Fruit fly (Drosophila melanogaster) whole organism, embryonic: ENCODE measurements around the gene Fancd2.
A peak's percentile ranks its signal among the peaks of the same experiment; 100 is the strongest.

ENCODE experiments used
- BEAF-32 ChIP-seq: fragments of 200-800 bp; sonication (Bioruptor generic); optimal IDR thresholded peaks from 3 replicates; lab custom pipeline; 2017; ENCODE audit warnings: missing biosample characterization, missing genetic modification characterization, mild to moderate bottlenecking, moderate library complexity, missing genetic modification reagents
- CG10321 ChIP-seq: fragments of 200-800 bp; sonication (Bioruptor generic); IDR thresholded peaks from 2 replicates; pipeline ENCODE4 v1.3.6; 2022; ENCODE audit warnings: missing biosample characterization, missing genetic modification characterization
- CG10979 ChIP-seq: fragments of 200-800 bp; sonication (Bioruptor generic); optimal IDR thresholded peaks from 2 replicates; lab custom pipeline; 2018; ENCODE audit warnings: missing biosample characterization, mild to moderate bottlenecking, missing genetic modification characterization, moderate library complexity
- CG11695 ChIP-seq: fragments of 200-800 bp; sonication (Bioruptor generic); IDR thresholded peaks from 3 replicates; pipeline ENCODE4 v1.3.6; 2022; ENCODE audit warnings: missing biosample characterization, missing genetic modification characterization
- CG13296 ChIP-seq: fragments of 200-800 bp; sonication (Bioruptor generic); optimal IDR thresholded peaks from 3 replicates; lab custom pipeline; 2018; ENCODE audit warnings: missing biosample characterization, mild to moderate bottlenecking, missing genetic modification characterization
- CG13624 ChIP-seq: fragments of 200-800 bp; sonication (Bioruptor generic); optimal IDR thresholded peaks from 2 replicates; lab custom pipeline; 2016; ENCODE audit warnings: missing biosample characterization, missing genetic modification characterization
- CG13894 ChIP-seq: fragments of 200-800 bp; sonication (Bioruptor generic); optimal IDR thresholded peaks from 3 replicates; lab custom pipeline; 2018; ENCODE audit warnings: missing biosample characterization, mild to moderate bottlenecking, missing genetic modification characterization, moderate library complexity
- CG1603 ChIP-seq: fragments of 200-800 bp; sonication (Bioruptor generic); optimal IDR thresholded peaks from 2 replicates; lab custom pipeline; 2019; ENCODE audit warnings: missing biosample characterization, mild to moderate bottlenecking, missing genetic modification characterization, moderate library complexity
- CG16815 ChIP-seq: fragments of 200-800 bp; sonication (Bioruptor generic); optimal IDR thresholded peaks from 3 replicates; lab custom pipeline; 2017; ENCODE audit warnings: missing biosample characterization, mild to moderate bottlenecking, missing genetic modification characterization
- CG18262 ChIP-seq: fragments of 200-800 bp; optimal IDR thresholded peaks from 3 replicates; lab custom pipeline; 2019; ENCODE audit warnings: missing biosample characterization, mild to moderate bottlenecking, missing genetic modification characterization, moderate library complexity
- CG1832 ChIP-seq: fragments of 200-800 bp; sonication (Bioruptor generic); optimal IDR thresholded peaks from 2 replicates; lab custom pipeline; 2017; ENCODE audit warnings: missing biosample characterization, mild to moderate bottlenecking, missing genetic modification characterization, inconsistent platforms
- CG18599 ChIP-seq: fragments of 200-800 bp; sonication (Bioruptor generic); optimal IDR thresholded peaks from 3 replicates; lab custom pipeline; 2017; ENCODE audit warnings: missing biosample characterization, missing genetic modification characterization, mild to moderate bottlenecking, moderate library complexity, missing genetic modification reagents
- CG2678 ChIP-seq: fragments of 200-800 bp; sonication (Bioruptor generic); optimal IDR thresholded peaks from 3 replicates; lab custom pipeline; 2019; ENCODE audit warnings: missing biosample characterization, mild to moderate bottlenecking, missing genetic modification characterization, moderate library complexity
- CG31224 ChIP-seq: fragments of 200-800 bp; sonication (Bioruptor generic); IDR thresholded peaks from 2 replicates; pipeline ENCODE4 v1.3.6; 2022; ENCODE audit warnings: missing biosample characterization, missing genetic modification characterization
- CG6254 ChIP-seq: fragments of 200-800 bp; sonication (Bioruptor generic); optimal IDR thresholded peaks from 3 replicates; lab custom pipeline; 2017; ENCODE audit warnings: mild to moderate bottlenecking, missing biosample characterization, missing genetic modification reagents, missing genetic modification characterization
- CG6683 ChIP-seq: fragments of 200-800 bp; sonication (Bioruptor generic); optimal IDR thresholded peaks from 2 replicates; lab custom pipeline; 2017; ENCODE audit warnings: missing biosample characterization, mild to moderate bottlenecking, missing genetic modification characterization, missing genetic modification reagents
- CG7839 ChIP-seq: fragments of 200-800 bp; sonication (Bioruptor generic); optimal IDR thresholded peaks from 3 replicates; lab custom pipeline; 2018; ENCODE audit warnings: missing biosample characterization, mild to moderate bottlenecking, missing genetic modification characterization, moderate library complexity
- CG8478 ChIP-seq: fragments of >200 bp; optimal IDR thresholded peaks from 2 replicates; lab custom pipeline; 2018
- D19A ChIP-seq: fragments of 200-800 bp; optimal IDR thresholded peaks from 3 replicates; lab custom pipeline; 2019; ENCODE audit warnings: missing biosample characterization, mild to moderate bottlenecking, missing genetic modification characterization, moderate library complexity
- Ets65A ChIP-seq: fragments of 200-800 bp; sonication (Bioruptor generic); peaks from one replicate; lab custom pipeline; 2016; ENCODE audit warnings: missing biosample characterization, missing genetic modification characterization
- Fer1 ChIP-seq: fragments of 200-800 bp; sonication (Bioruptor generic); optimal IDR thresholded peaks from 2 replicates; lab custom pipeline; 2017; ENCODE audit warnings: missing biosample characterization, mild to moderate bottlenecking, missing genetic modification characterization
- GATAe ChIP-seq: fragments of 200-800 bp; sonication (Bioruptor generic); conservative IDR thresholded peaks from 2 replicates; pipeline ENCODE4 v1.3.6; 2022; ENCODE audit warnings: missing biosample characterization, missing genetic modification characterization
- Hmx ChIP-seq: fragments of 200-800 bp; sonication (Bioruptor generic); optimal IDR thresholded peaks from 2 replicates; lab custom pipeline; 2016; ENCODE audit warnings: missing biosample characterization, missing genetic modification characterization
- Max ChIP-seq: fragments of 200-800 bp; sonication (Bioruptor generic); optimal IDR thresholded peaks from 2 replicates; lab custom pipeline; 2016; ENCODE audit warnings: missing biosample characterization, mild to moderate bottlenecking, missing genetic modification characterization
- Med ChIP-seq: fragments of 200-800 bp; sonication (Bioruptor generic); peaks from one replicate; lab custom pipeline; 2016; ENCODE audit warnings: missing biosample characterization, missing genetic modification characterization, mild to moderate bottlenecking, inconsistent platforms, moderate library complexity
- Meics ChIP-seq: fragments of 200-800 bp; sonication (Bioruptor generic); optimal IDR thresholded peaks from 2 replicates; lab custom pipeline; 2017; ENCODE audit warnings: missing biosample characterization, mild to moderate bottlenecking, missing genetic modification characterization
- NFAT ChIP-seq: fragments of 200-800 bp; sonication (Bioruptor generic); IDR thresholded peaks from 2 replicates; pipeline ENCODE4 v1.3.6; 2022; ENCODE audit warnings: missing biosample characterization, missing genetic modification characterization
- Nf-YB ChIP-seq: fragments of 200-800 bp; sonication (Bioruptor generic); optimal IDR thresholded peaks from 3 replicates; lab custom pipeline; 2019; ENCODE audit warnings: missing biosample characterization, mild to moderate bottlenecking, missing genetic modification characterization, moderate library complexity
- Nf-YC ChIP-seq: fragments of 200-800 bp; optimal IDR thresholded peaks from 3 replicates; lab custom pipeline; 2019; ENCODE audit warnings: missing biosample characterization, mild to moderate bottlenecking, missing genetic modification characterization, moderate library complexity
- PHDP ChIP-seq: fragments of 200-800 bp; sonication (Bioruptor generic); optimal IDR thresholded peaks from 3 replicates; lab custom pipeline; 2018; ENCODE audit warnings: missing biosample characterization, mild to moderate bottlenecking, missing genetic modification characterization, moderate library complexity
- Pdp1 ChIP-seq, 2 experiments: fragments of 200-800 bp; sonication (Bioruptor generic); optimal IDR thresholded peaks; 3 replicates each; lab custom pipeline; 2016; ENCODE audit warnings: missing biosample characterization in 2 of 2, missing genetic modification characterization in 2 of 2, mild to moderate bottlenecking in 1 of 2, moderate library complexity in 1 of 2
- Ptx1 ChIP-seq: fragments of 200-800 bp; sonication (Bioruptor generic); IDR thresholded peaks from 2 replicates; pipeline ENCODE4 v1.3.6; 2022; ENCODE audit warnings: missing biosample characterization, missing genetic modification characterization
- br ChIP-seq: fragments of >200 bp; optimal IDR thresholded peaks from 2 replicates; lab custom pipeline; 2017
- corto ChIP-seq: fragments of 200-800 bp; sonication (Bioruptor generic); optimal IDR thresholded peaks from 2 replicates; lab custom pipeline; 2016; ENCODE audit warnings: missing biosample characterization, mild to moderate bottlenecking, missing genetic modification characterization, moderate library complexity
- danr ChIP-seq: fragments of 200-800 bp; sonication (Bioruptor generic); IDR thresholded peaks from 2 replicates; pipeline ENCODE4 v1.3.6; 2022; ENCODE audit warnings: missing biosample characterization, missing genetic modification characterization
- dmrt99B ChIP-seq: fragments of 200-800 bp; sonication (Bioruptor generic); optimal IDR thresholded peaks from 2 replicates; lab custom pipeline; 2018; ENCODE audit warnings: missing biosample characterization, mild to moderate bottlenecking, missing genetic modification characterization, moderate library complexity
- dysf ChIP-seq: fragments of 200-800 bp; sonication (Bioruptor generic); IDR thresholded peaks from 3 replicates; pipeline ENCODE4 v1.3.6; 2022; ENCODE audit warnings: missing biosample characterization, missing genetic modification characterization
- exex ChIP-seq: fragments of 200-800 bp; sonication (Bioruptor generic); optimal IDR thresholded peaks from 4 replicates; lab custom pipeline; 2018; ENCODE audit warnings: missing biosample characterization, mild to moderate bottlenecking, missing genetic modification characterization, moderate library complexity
- gcm ChIP-seq: fragments of 200-800 bp; sonication (Bioruptor generic); optimal IDR thresholded peaks from 2 replicates; lab custom pipeline; 2019; ENCODE audit warnings: missing biosample characterization, mild to moderate bottlenecking, missing genetic modification characterization, moderate library complexity
- gem ChIP-seq: fragments of 200-800 bp; sonication (Bioruptor generic); optimal IDR thresholded peaks from 2 replicates; lab custom pipeline; 2019; ENCODE audit warnings: missing biosample characterization, mild to moderate bottlenecking, missing genetic modification characterization, moderate library complexity
- grn ChIP-seq: fragments of 200-800 bp; sonication (Bioruptor generic); optimal IDR thresholded peaks from 3 replicates; lab custom pipeline; 2017; ENCODE audit warnings: missing biosample characterization, missing genetic modification characterization
- mam ChIP-seq: fragments of 200-800 bp; sonication (Bioruptor generic); optimal IDR thresholded peaks from 3 replicates; lab custom pipeline; 2016; ENCODE audit warnings: missing biosample characterization, missing genetic modification characterization
- mirr ChIP-seq: fragments of 200-800 bp; sonication (Bioruptor generic); optimal IDR thresholded peaks from 3 replicates; lab custom pipeline; 2018; ENCODE audit warnings: missing biosample characterization, mild to moderate bottlenecking, missing genetic modification characterization
- phol ChIP-seq: fragments of 200-800 bp; sonication (Bioruptor generic); optimal IDR thresholded peaks from 3 replicates; lab custom pipeline; 2018; ENCODE audit warnings: missing biosample characterization, mild to moderate bottlenecking, missing genetic modification characterization, moderate library complexity
- row ChIP-seq: fragments of 200-800 bp; sonication (Bioruptor generic); IDR thresholded peaks from 3 replicates; pipeline ENCODE4 v1.3.6; 2022; ENCODE audit warnings: missing biosample characterization, missing genetic modification characterization
- sens ChIP-seq: fragments of 200-800 bp; sonication (Bioruptor generic); peaks from one replicate; lab custom pipeline; 2016; ENCODE audit warnings: missing biosample characterization, missing genetic modification characterization
- ttk ChIP-seq: fragments of 200-800 bp; sonication (Bioruptor generic); IDR thresholded peaks from 2 replicates; pipeline ENCODE4 v2.1.2; 2022; ENCODE audit warnings: missing biosample characterization, missing genetic modification characterization
- zen ChIP-seq: fragments of 200-800 bp; sonication (Bioruptor generic); optimal IDR thresholded peaks from 3 replicates; lab custom pipeline; 2018; ENCODE audit warnings: missing biosample characterization, mild to moderate bottlenecking, missing genetic modification characterization, moderate library complexity

Fancd2 gene

DNA sequence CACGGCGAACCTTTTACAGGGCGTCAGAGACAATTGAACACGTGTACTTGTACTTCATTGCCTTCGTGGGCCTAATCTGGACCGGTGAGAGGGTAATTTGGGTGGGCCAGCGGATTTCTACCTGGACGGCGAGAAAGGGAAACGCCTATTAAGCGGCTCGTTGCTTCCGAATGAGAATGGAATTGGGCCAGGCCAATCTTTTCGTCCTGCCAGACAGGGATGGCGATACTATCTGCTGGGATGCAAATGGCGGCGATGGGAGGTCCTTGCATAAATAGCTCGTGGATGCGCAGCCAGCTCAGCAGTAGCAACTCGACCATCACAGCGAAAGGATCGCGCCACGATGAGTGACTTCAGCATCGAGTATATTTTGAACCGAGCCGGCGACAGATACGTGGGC, 30.8 kb upstream of the Fancd2 start, which contains the start of gene CG15696:
Gene CG15696 (plus strand): TSS at position 301 of the 400 bp plus-strand sequence.
- TF ChIP-seq Nf-YB (GFP tag; lab: Kevin White, UChicago) (peak; percentile 70), Nf-YC (tag; lab: Kevin White, UChicago) (peak; percentile 40), CG1832 (GFP tag; lab: Kevin White, UChicago) (peak; percentile 12), CG8478 (lab: Kevin White, UChicago) (no peak), CG10321 (GFP tag; lab: Robert Waterston, UW) (peak; percentile 50), gcm (no peak), zen (tag; lab: Kevin White, UChicago) (peak; percentile 3), phol (tag; lab: Kevin White, UChicago) (no peak)

DNA sequence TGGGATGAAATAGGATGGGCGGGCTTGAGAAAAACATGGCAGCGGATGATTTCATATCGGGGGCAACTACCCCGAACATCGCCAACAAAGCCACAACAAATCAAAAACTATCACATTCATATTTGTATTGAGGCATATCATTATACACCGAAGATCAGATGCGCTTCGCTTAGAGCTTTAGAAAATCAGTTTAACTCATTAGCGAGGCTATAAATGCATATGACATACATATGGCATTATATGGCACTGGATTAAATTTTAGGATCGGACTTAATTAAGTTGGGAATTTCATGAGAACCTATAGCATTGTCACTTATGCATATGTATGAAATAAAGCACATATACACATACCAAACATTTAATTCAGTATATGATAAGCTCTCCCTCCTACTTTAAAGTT, 30.3 kb upstream of the Fancd2 start:
- TF ChIP-seq danr (GFP tag; lab: Robert Waterston, UW) (no peak), gem (peak; percentile 28), Ptx1 (GFP tag; lab: Robert Waterston, UW) (peak; percentile 28; the same call in 1 of the 2 replicates), Med (peak; percentile 58), Ets65A (GFP tag; lab: Kevin White, UChicago) (peak; percentile 21), CG7839 (tag; lab: Kevin White, UChicago) (peak; percentile 40), CG16815 (no peak), br (lab: Kevin White, UChicago) (no peak), CG13894 (no peak), Meics (GFP tag; lab: Kevin White, UChicago) (peak; percentile 6), NFAT (GFP tag; lab: Robert Waterston, UW) (no peak), CG10979 (tag; lab: Kevin White, UChicago) (peak; percentile 3), CG1603 (tag; lab: Kevin White, UChicago) (peak; percentile 0), D19A (tag; lab: Kevin White, UChicago) (peak; percentile 94), CG18599 (GFP tag; lab: Kevin White, UChicago) (peak; percentile 23), row (GFP tag; lab: Robert Waterston, UW) (0 out of 3 replicates have a peak, but pooled peaks have one; percentile 12), Nf-YB (GFP tag; lab: Kevin White, UChicago) (peak; percentile 64), sens (GFP tag; lab: Kevin White, UChicago) (peak; percentile 45), CG2678 (tag; lab: Kevin White, UChicago) (peak; percentile 29)
- TF ChIP-seq, all 482 proteins: peak for 14

DNA sequence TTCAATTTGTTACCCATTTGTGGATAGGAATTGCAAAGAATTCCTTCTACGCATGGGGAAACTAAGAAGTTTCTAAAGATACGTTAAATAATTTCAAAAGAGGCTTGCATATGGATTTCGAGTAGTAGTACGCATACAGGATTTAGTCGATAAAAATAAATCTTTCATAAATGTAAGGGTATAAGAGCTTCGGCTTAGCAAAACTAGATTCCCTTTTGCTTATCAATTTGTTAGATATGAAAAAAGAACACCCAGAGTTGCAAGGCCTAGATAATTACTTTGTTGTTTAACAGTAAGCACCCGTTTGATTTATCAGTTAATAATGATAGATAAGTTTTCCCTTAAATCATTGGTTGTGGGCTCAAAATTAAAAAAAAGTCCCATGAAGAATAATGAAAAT, 29.5 kb upstream of the Fancd2 start:
- TF ChIP-seq CG18262 (tag; lab: Kevin White, UChicago) (peak; percentile 12), ttk (GFP tag; lab: Robert Waterston, UW) (no peak), Max (GFP tag; lab: Kevin White, UChicago) (no peak), dmrt99B (peak; percentile 25), Ptx1 (GFP tag; lab: Robert Waterston, UW) (0 out of 2 replicates have a peak, but pooled peaks have one; percentile 15), CG18599 (GFP tag; lab: Kevin White, UChicago) (peak; percentile 19), mirr (GFP tag; lab: Kevin White, UChicago) (peak; percentile 76), BEAF-32 (GFP tag; lab: Kevin White, UChicago) (no peak), Hmx (GFP tag; lab: Kevin White, UChicago) (no peak), mam (no peak), CG6254 (GFP tag; lab: Kevin White, UChicago) (peak; percentile 32), CG31224 (no peak), CG13624 (GFP tag; lab: Kevin White, UChicago) (no peak), dysf (GFP tag; lab: Robert Waterston, UW) (no peak), PHDP (tag; lab: Kevin White, UChicago) (no peak), D19A (tag; lab: Kevin White, UChicago) (peak; percentile 97), CG6683 (GFP tag; lab: Kevin White, UChicago) (no peak), exex (tag; lab: Kevin White, UChicago) (peak; percentile 89), GATAe (GFP tag; lab: Robert Waterston, UW) (peak; percentile 40; the same call in 1 of the 2 replicates), Fer1 (GFP tag; lab: Kevin White, UChicago) (no peak), corto (no peak), Pdp1 (GFP tag; optimal IDR thresholded peaks at IDR 0.05; lab: Kevin White, UChicago) (peak in 1 of 2 experiments; percentile 59), CG13296 (GFP tag; lab: Kevin White, UChicago) (peak; percentile 18), CG11695 (GFP tag; lab: Robert Waterston, UW) (0 out of 3 replicates have a peak, but pooled peaks have one; percentile 42), grn (GFP tag; lab: Kevin White, UChicago) (peak; percentile 68)
